Worm (Caenorhabditis elegans): ENCODE data around the gene C23F12.4.

C23F12.4 gene

DNA sequence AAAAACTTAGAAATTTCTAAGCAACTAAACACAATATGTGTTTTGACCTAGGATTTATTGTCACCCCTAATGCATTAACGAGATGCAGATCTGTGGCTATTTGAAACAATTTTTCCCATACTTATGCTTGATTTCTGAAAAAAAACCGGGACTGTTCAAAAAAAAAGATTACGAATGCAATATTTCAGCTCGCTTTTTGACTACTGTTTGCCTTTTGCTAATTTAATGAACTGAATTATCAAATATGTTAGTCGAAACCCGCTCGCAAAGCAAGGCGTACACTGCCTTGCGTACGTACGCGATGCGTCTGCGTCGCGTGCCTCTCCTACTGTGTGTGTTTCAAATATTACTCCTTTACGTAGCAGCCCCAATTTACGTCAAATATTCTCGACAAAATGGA is at the start of gene C23F12.4:
Gene C23F12.4 (plus strand): TSS at position 301 of the 400 bp plus-strand sequence.
- TF ChIP-seq dao-5 (tag; optimal IDR thresholded peaks at IDR 0.05), result no peak
- TF ChIP-seq W03F9.2 (tag; optimal IDR thresholded peaks at IDR 0.05), result no peak
- TF ChIP-seq him-1 (tag; optimal IDR thresholded peaks at IDR 0.05), result no peak

ce11 chrX:9337832-9338231 is 49.3 kb upstream of the C23F12.4 start:
- TF ChIP-seq dao-5 (tag; optimal IDR thresholded peaks at IDR 0.05) (no peak), W03F9.2 (tag; optimal IDR thresholded peaks at IDR 0.05) (no peak), him-1 (tag; optimal IDR thresholded peaks at IDR 0.05) (peak; percentile 95)

DNA sequence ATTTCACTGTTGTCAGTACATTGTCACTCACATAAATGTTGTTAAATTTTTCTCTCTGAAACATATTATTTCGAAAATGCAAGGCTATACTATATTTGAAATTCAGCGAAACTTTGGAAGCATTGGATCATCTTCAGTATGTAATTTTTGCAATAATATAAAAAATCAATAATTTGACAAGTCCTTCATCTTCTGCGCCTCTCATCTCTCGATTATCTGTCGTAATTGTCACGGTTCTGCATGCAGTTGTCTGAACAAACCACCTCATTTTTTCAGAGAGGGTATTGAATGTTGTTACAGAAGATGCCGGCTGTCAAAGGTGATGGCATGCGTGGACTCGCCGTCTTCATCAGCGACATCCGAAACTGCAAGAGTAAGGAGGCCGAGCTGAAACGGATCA is 48.8 kb upstream of the C23F12.4 start, which contains the start of gene apa-2:
Gene apa-2 (plus strand): TSS at position 301 of the 400 bp plus-strand sequence.
- TF ChIP-seq dao-5 (tag; optimal IDR thresholded peaks at IDR 0.05) (no peak), W03F9.2 (tag; optimal IDR thresholded peaks at IDR 0.05) (no peak), him-1 (tag; optimal IDR thresholded peaks at IDR 0.05) (no peak)

DNA sequence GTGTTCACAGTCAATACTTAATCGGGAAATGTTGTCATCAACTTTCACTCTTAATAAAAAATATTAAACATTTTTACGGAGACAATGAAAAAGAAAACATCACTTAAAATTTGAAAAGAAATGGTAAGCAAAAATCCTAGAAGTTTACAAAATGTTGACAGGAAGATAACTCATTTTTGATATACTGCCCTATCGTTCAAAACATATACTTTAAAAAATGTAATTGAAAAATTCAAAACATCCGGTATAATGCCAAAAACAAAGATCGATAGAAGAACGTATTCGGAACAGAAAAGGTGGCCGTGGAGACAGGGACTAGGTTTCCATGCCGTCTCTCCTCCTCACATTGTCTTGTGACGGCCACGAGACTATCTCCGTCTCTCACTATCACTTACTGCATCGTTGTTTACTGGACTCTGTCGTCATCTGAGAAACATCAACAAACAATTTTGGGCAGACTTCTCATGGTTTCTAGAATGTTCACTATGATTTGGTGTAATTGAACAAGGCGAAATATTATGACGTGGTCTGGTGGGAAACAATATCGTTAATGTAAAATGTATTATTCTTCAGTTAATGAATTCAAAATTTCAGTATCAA is 39.7 kb upstream of the C23F12.4 start, which contains the start of gene oga-1:
Gene oga-1 (minus strand): TSS at position 51 of the 600 bp plus-strand sequence.
- peak; percentile 57 for TF ChIP-seq W03F9.2 (tag; optimal IDR thresholded peaks at IDR 0.05)
- TF ChIP-seq him-1 (tag; optimal IDR thresholded peaks at IDR 0.05), result no peak
- no peak for TF ChIP-seq dao-5 (tag; optimal IDR thresholded peaks at IDR 0.05)

DNA sequence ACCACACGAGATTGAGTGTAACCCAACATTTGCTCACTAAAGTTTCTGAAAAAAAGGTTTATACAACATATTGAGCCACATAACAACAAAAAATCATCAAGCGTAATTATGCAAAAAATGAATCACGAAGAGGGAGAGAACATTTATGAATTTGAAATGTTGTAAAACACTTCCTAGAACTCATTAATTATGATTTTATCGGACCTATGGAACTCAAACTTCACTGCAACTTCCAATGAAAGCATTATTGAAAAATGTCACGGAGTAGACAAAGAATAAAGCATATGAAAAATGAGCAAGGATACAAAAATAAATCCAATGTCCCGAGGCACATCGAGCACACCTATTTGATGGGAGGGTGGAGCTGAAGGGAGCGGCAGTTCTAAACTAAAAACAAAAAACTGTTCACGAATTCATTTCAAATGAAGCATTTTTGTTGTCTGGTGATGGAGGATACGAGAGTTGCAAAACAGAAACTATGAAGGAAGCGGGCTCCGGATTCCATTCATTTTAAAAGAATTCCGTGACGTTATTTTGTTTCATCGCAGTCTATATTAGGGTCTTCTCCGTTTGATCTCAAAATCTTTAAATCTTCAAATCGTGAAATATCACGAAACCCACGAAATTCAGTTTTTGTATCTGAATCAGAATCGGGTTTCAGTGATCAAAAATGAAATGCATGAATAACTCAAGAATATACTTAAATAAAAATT is 37.1 kb upstream of the C23F12.4 start, which contains the start of gene flp-20:
Gene flp-20 (minus strand): TSS at position 51 of the 713 bp plus-strand sequence.
- TF ChIP-seq dao-5 (tag; optimal IDR thresholded peaks at IDR 0.05), result no peak
- no peak for TF ChIP-seq him-1 (tag; optimal IDR thresholded peaks at IDR 0.05)
- no peak for TF ChIP-seq W03F9.2 (tag; optimal IDR thresholded peaks at IDR 0.05)

ce11 chrX:9361136-9361535 is 26.0 kb upstream of the C23F12.4 start:
- TF ChIP-seq dao-5 (tag; optimal IDR thresholded peaks at IDR 0.05) (no peak), him-1 (tag; optimal IDR thresholded peaks at IDR 0.05) (no peak), W03F9.2 (tag; optimal IDR thresholded peaks at IDR 0.05) (no peak)

- TF ChIP-seq him-1 (tag; optimal IDR thresholded peaks at IDR 0.05) (no peak), W03F9.2 (tag; optimal IDR thresholded peaks at IDR 0.05) (no peak), dao-5 (tag; optimal IDR thresholded peaks at IDR 0.05) (no peak)
Measured at ce11 chrX:9364082-9364481, 23.1 kb upstream of the C23F12.4 start.

DNA sequence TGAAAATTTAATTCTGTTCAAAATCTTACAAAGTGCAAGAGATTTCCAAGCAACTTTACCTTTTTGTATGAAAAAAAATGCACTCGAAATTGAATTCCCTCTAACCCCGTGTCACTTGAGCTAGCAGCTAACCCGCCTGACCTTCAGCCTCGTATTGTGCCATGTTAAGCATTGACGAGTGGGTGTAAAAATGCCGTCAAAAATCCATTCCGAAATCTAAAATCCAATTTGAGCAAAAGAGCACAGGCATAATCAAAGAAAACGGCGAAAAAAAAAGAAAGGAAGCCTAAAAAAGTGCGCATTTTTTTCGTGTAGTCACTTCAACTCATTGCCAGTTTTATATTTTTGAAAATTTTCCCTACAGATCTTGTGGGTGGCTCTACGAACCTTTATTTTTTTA is 22.6 kb upstream of the C23F12.4 start, which contains the start of gene pkc-2:
Gene pkc-2 (plus strand): TSS at position 318 of the 400 bp plus-strand sequence.
- no peak for TF ChIP-seq W03F9.2 (tag; optimal IDR thresholded peaks at IDR 0.05)
- no peak for TF ChIP-seq him-1 (tag; optimal IDR thresholded peaks at IDR 0.05)
- no peak for TF ChIP-seq dao-5 (tag; optimal IDR thresholded peaks at IDR 0.05)

ce11 chrX:9369927-9370326 is 17.2 kb upstream of the C23F12.4 start:
- TF ChIP-seq him-1 (tag; optimal IDR thresholded peaks at IDR 0.05) (no peak), W03F9.2 (tag; optimal IDR thresholded peaks at IDR 0.05) (no peak), dao-5 (tag; optimal IDR thresholded peaks at IDR 0.05) (no peak)

DNA sequence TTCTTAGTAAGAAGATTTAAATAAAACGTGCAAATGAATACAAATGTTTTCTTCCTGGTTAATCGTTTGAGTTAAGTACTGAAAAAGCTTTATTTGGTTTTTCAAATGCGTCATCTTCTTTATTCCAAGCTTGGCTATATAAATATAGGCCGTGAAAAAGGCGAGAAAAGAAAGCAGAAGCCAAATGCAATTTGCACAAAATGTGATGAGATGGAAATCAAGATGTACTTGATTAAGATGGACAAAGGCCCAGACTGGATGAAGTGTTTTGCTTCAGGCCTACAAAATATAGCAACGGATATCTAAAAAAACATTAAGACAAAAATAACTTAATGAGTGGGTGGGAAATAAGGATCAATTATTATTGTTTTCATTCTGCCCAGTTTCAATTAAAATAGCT is 14.9 kb upstream of the C23F12.4 start:
- TF ChIP-seq him-1 (tag; optimal IDR thresholded peaks at IDR 0.05), result no peak
- no peak for TF ChIP-seq W03F9.2 (tag; optimal IDR thresholded peaks at IDR 0.05)
- TF ChIP-seq dao-5 (tag; optimal IDR thresholded peaks at IDR 0.05), result no peak

DNA sequence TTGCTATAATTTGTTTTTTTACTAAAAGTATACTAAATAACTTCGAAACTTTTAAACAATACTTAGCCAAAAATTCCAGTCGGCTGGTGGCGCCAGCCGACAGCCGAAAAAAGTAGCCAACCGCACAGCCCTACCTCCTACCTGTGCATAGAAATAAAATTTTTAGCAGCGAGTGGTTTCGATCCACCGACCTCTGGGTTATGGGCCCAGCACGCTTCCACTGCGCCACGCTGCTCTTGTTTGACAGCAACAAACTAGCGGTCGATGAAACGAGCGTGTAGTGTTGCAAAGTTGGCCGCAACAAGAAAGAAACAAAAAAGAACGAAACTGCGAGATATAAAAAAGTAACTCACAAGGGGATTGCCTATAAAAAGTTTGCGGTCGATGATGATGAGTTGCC is 14.2 kb upstream of the C23F12.4 start:
- TF ChIP-seq him-1 (tag; optimal IDR thresholded peaks at IDR 0.05) (peak; percentile 29), W03F9.2 (tag; optimal IDR thresholded peaks at IDR 0.05) (no peak), dao-5 (tag; optimal IDR thresholded peaks at IDR 0.05) (peak; percentile 23)

DNA sequence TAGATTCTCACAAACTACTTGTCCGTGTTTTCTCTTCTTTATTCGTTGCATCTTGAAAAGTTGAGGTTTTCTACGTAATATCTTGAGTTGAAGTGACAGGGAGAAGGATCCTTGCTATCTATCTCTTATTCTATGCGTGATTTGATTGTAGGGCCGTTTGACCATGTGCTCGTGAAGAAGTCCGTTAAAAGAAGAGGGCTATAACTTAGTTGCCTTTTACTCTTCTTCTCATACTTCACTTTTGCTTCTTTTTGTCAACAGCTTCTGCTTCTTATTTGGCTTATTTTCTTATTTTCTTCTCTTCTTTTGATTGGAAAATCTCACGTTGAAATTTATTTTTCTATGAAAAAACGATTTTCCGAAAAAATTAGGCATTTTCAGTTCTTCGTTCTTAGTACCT is 13.4 kb upstream of the C23F12.4 start:
- TF ChIP-seq dao-5 (tag; optimal IDR thresholded peaks at IDR 0.05), result no peak
- TF ChIP-seq him-1 (tag; optimal IDR thresholded peaks at IDR 0.05), result no peak
- no peak for TF ChIP-seq W03F9.2 (tag; optimal IDR thresholded peaks at IDR 0.05)

ce11 chrX:9388686-9389085 is 1.5 kb downstream of the C23F12.4 start:
- no peak for TF ChIP-seq him-1 (tag; optimal IDR thresholded peaks at IDR 0.05)

ce11 chrX:9391345-9391744 is 4.2 kb downstream of the C23F12.4 start, which contains the start of gene C23F12.3:
C23F12.3 (plus strand) TSS chrX:9391645.
- TF ChIP-seq W03F9.2 (tag; optimal IDR thresholded peaks at IDR 0.05) (no peak), him-1 (tag; optimal IDR thresholded peaks at IDR 0.05) (no peak), dao-5 (tag; optimal IDR thresholded peaks at IDR 0.05) (no peak)

Data from whole organism, L4/young adult.